Fruit fly (Drosophila melanogaster) whole organism, prepupa: ENCODE measurements around the gene CG16964.

Experiments
- CG6792 ChIP-seq: fragments of 200-800 bp; sonication (Bioruptor generic); optimal IDR thresholded peaks from 3 replicates; lab custom pipeline; 2016; ENCODE audit warnings: missing biosample characterization, missing genetic modification characterization
- Gug ChIP-seq: fragments of 200-800 bp; sonication (Bioruptor generic); IDR thresholded peaks from 2 replicates; pipeline ENCODE4 v1.3.6; 2022; ENCODE audit warnings: missing biosample characterization, missing genetic modification characterization
- Sox15 ChIP-seq: fragments of 200-800 bp; sonication (Bioruptor generic); optimal IDR thresholded peaks from 3 replicates; lab custom pipeline; 2016; ENCODE audit warnings: missing biosample characterization, missing genetic modification characterization
- dsx ChIP-seq: fragments of 200-800 bp; optimal IDR thresholded peaks from 3 replicates; lab custom pipeline; 2019; ENCODE audit warnings: missing biosample characterization, mild to moderate bottlenecking, missing genetic modification characterization, moderate library complexity; ENCODE audit not compliant: poor library complexity, severe bottlenecking
- salr ChIP-seq, 2 experiments: fragments of 200-800 bp; sonication (Bioruptor generic); optimal IDR thresholded peaks; 3 replicates each; lab custom pipeline; 2016 to 2018; ENCODE audit warnings: missing biosample characterization in 2 of 2, missing genetic modification characterization in 2 of 2, mild to moderate bottlenecking in 1 of 2

- no peak for TF ChIP-seq dsx (GFP tag; lab: Kevin White, UChicago)
- TF ChIP-seq salr (GFP tag; optimal IDR thresholded peaks at IDR 0.05; lab: Kevin White, UChicago) = no peak
- no peak for TF ChIP-seq Sox15 (GFP tag; lab: Kevin White, UChicago)
- TF ChIP-seq CG6792 (GFP tag; lab: Kevin White, UChicago) = no peak
- no peak for TF ChIP-seq Gug (GFP tag; lab: Robert Waterston, UW)
Measured at dm6 chr2L:11976955-11977354, 29.2 kb downstream of the CG16964 start.
